Worm (Caenorhabditis elegans) whole organism, young adult: ENCODE results near the gene F26D2.15.

Experiments used
- B0336.3 ChIP-seq: fragments of 200-800 bp; sonication (Bioruptor generic); IDR thresholded peaks from 2 replicates; pipeline ENCODE4 v1.3.6; 2022; ENCODE audit warnings: missing genetic modification characterization, missing compliant biosample characterization
- D2030.7 ChIP-seq: fragments of 200-800 bp; sonication (Bioruptor generic); IDR thresholded peaks from 2 replicates; pipeline ENCODE4 v1.3.6; 2022; ENCODE audit warnings: missing genetic modification reagents, missing genetic modification characterization, missing compliant biosample characterization
- F10E7.11 ChIP-seq: sonication (generic microtip); optimal IDR thresholded peaks from 2 replicates; lab custom pipeline; 2017; ENCODE audit warnings: mild to moderate bottlenecking, missing genetic modification characterization, moderate library complexity, missing compliant biosample characterization
- F33H1.4 ChIP-seq: fragments of 200-800 bp; sonication (Bioruptor generic); IDR thresholded peaks from 2 replicates; pipeline ENCODE4 v1.3.6; 2022; ENCODE audit warnings: missing genetic modification reagents, missing genetic modification characterization, missing compliant biosample characterization
- F39B2.1 ChIP-seq: fragments of 200-800 bp; sonication (Bioruptor generic); IDR thresholded peaks from 2 replicates; pipeline ENCODE4 v1.3.6; 2022; ENCODE audit warnings: missing genetic modification reagents, missing genetic modification characterization, missing compliant biosample characterization
- F57A8.1 ChIP-seq: fragments of 200-800 bp; sonication (Bioruptor generic); optimal IDR thresholded peaks from 2 replicates; lab custom pipeline; 2018; ENCODE audit warnings: mild to moderate bottlenecking, missing genetic modification characterization, moderate library complexity, missing compliant biosample characterization
- K11D2.4 ChIP-seq: fragments of 200-800 bp; sonication (Bioruptor generic); IDR thresholded peaks from 2 replicates; pipeline ENCODE4 v1.3.6; 2022; ENCODE audit warnings: missing genetic modification reagents, missing genetic modification characterization, missing compliant biosample characterization
- T26A5.8 ChIP-seq: sonication (generic microtip); optimal IDR thresholded peaks from 2 replicates; lab custom pipeline; 2016; ENCODE audit warnings: missing genetic modification characterization, missing compliant biosample characterization
- Y53G8AR.9 ChIP-seq: fragments of 200-800 bp; sonication (Bioruptor generic); conservative IDR thresholded peaks from 2 replicates; pipeline ENCODE4 v1.3.6; 2022; ENCODE audit warnings: missing genetic modification reagents, missing genetic modification characterization, missing compliant biosample characterization
- Y79H2A.3 ChIP-seq: fragments of 200-800 bp; sonication (Bioruptor generic); conservative IDR thresholded peaks from 2 replicates; pipeline ENCODE4 v1.3.6; 2022; ENCODE audit warnings: missing genetic modification reagents, missing genetic modification characterization, missing compliant biosample characterization
- Y95B8A.8 ChIP-seq: fragments of 200-800 bp; sonication (Bioruptor generic); IDR thresholded peaks from 2 replicates; pipeline ENCODE4 v1.3.6; 2022; ENCODE audit warnings: missing genetic modification reagents, missing genetic modification characterization, missing compliant biosample characterization
- ama-1 ChIP-seq, 3 experiments: fragments of 150-350 bp in 1 of 3; sonication (generic microtip) in 2 of 3; optimal IDR thresholded peaks; 2 replicates each; lab custom pipeline; 2014 to 2018; ENCODE audit warnings: missing biosample characterization in 2 of 3, missing genetic modification characterization in 2 of 3, missing genetic modification reagents in 2 of 3
- atf-7 ChIP-seq: sonication (generic microtip); optimal IDR thresholded peaks from 2 replicates; lab custom pipeline; 2017; ENCODE audit warnings: mild to moderate bottlenecking, missing genetic modification characterization, missing compliant biosample characterization
- attf-5 ChIP-seq: fragments of 200-800 bp; sonication (Bioruptor generic); optimal IDR thresholded peaks from 2 replicates; lab custom pipeline; 2018; ENCODE audit warnings: mild to moderate bottlenecking, missing genetic modification characterization, missing compliant biosample characterization
- attf-6 ChIP-seq: fragments of 200-800 bp; sonication (Bioruptor generic); IDR thresholded peaks from 2 replicates; pipeline ENCODE4 v1.3.6; 2022; ENCODE audit warnings: missing genetic modification reagents, missing genetic modification characterization, missing compliant biosample characterization
- bed-2 ChIP-seq: fragments of 200-800 bp; sonication (Bioruptor generic); IDR thresholded peaks from 2 replicates; pipeline ENCODE4 v1.3.6; 2022; ENCODE audit warnings: missing genetic modification reagents, missing genetic modification characterization, missing compliant biosample characterization
- ccch-3 ChIP-seq: fragments of 200-800 bp; sonication (Bioruptor generic); optimal IDR thresholded peaks from 2 replicates; lab custom pipeline; 2018; ENCODE audit warnings: mild to moderate bottlenecking, missing genetic modification characterization, missing compliant biosample characterization
- cebp-2 ChIP-seq: fragments of 200-800 bp; sonication (Bioruptor generic); IDR thresholded peaks from 2 replicates; pipeline ENCODE4 v1.3.6; 2022; ENCODE audit warnings: missing genetic modification characterization, missing compliant biosample characterization
- ceh-40 ChIP-seq: fragments of 200-800 bp; sonication (Bioruptor generic); IDR thresholded peaks from 2 replicates; pipeline ENCODE4 v1.3.6; 2022; ENCODE audit warnings: missing genetic modification characterization, missing compliant biosample characterization
- ceh-79 ChIP-seq: sonication (generic microtip); optimal IDR thresholded peaks from 2 replicates; lab custom pipeline; 2017; ENCODE audit warnings: mild to moderate bottlenecking, missing genetic modification characterization, missing compliant biosample characterization
- dox-1 ChIP-seq: fragments of 200-800 bp; sonication (Bioruptor generic); IDR thresholded peaks from 2 replicates; pipeline ENCODE4 v1.3.6; 2022; ENCODE audit warnings: missing genetic modification reagents, missing genetic modification characterization, missing compliant biosample characterization
- dpl-1 ChIP-seq: fragments of 150-350 bp; optimal IDR thresholded peaks from 2 replicates; lab custom pipeline; 2014; ENCODE audit warnings: missing biosample characterization, missing genetic modification reagents, missing genetic modification characterization
- egl-18 ChIP-seq: fragments of 200-800 bp; sonication (Bioruptor generic); IDR thresholded peaks from 2 replicates; pipeline ENCODE4 v1.3.6; 2022; ENCODE audit warnings: missing genetic modification reagents, missing genetic modification characterization, missing compliant biosample characterization
- fkh-3 ChIP-seq: sonication (generic microtip); optimal IDR thresholded peaks from 2 replicates; lab custom pipeline; 2016; ENCODE audit warnings: mild to moderate bottlenecking, missing genetic modification characterization, missing compliant biosample characterization
- hlh-12 ChIP-seq: sonication (generic microtip); optimal IDR thresholded peaks from 2 replicates; lab custom pipeline; 2016; ENCODE audit warnings: missing genetic modification characterization, missing compliant biosample characterization
- hmg-20 ChIP-seq: fragments of 200-800 bp; sonication (Bioruptor generic); IDR thresholded peaks from 2 replicates; pipeline ENCODE4 v1.3.6; 2022; ENCODE audit warnings: missing genetic modification reagents, missing genetic modification characterization, missing compliant biosample characterization
- hrde-1 ChIP-seq: sonication (generic microtip); optimal IDR thresholded peaks from 2 replicates; lab custom pipeline; 2016; ENCODE audit warnings: missing genetic modification characterization, mild to moderate bottlenecking, missing compliant biosample characterization, moderate library complexity, missing genotype, missing genetic modification reagents, borderline replicate concordance
- let-607 ChIP-seq, 2 experiments: fragments of 200-800 bp in 1 of 2; sonication (Bioruptor generic) in 1 of 2; sonication (generic microtip) in 1 of 2; optimal IDR thresholded peaks; 2 replicates each; lab custom pipeline; 2016 to 2018; ENCODE audit warnings: mild to moderate bottlenecking in 2 of 2, missing compliant biosample characterization in 2 of 2, missing genetic modification characterization in 2 of 2, moderate library complexity in 2 of 2, missing genotype in 1 of 2
- lin-35 ChIP-seq, 3 experiments: fragments of 150-350 bp in 2 of 3; sonication (generic microtip) in 1 of 3; optimal IDR thresholded peaks; 2 replicates each; lab custom pipeline; 2014 to 2018; ENCODE audit warnings: missing biosample characterization in 3 of 3, missing genetic modification characterization in 3 of 3, missing genetic modification reagents in 3 of 3
- lin-54 ChIP-seq: fragments of 200-800 bp; sonication (Bioruptor generic); optimal IDR thresholded peaks from 2 replicates; lab custom pipeline; 2018; ENCODE audit warnings: mild to moderate bottlenecking, missing genetic modification characterization, missing compliant biosample characterization
- lsl-1 ChIP-seq: fragments of 200-800 bp; sonication (Bioruptor generic); optimal IDR thresholded peaks from 2 replicates; lab custom pipeline; 2018; ENCODE audit warnings: mild to moderate bottlenecking, missing genetic modification characterization, moderate library complexity, missing compliant biosample characterization
- lsy-27 ChIP-seq: sonication (generic microtip); optimal IDR thresholded peaks from 2 replicates; lab custom pipeline; 2017; ENCODE audit warnings: missing genetic modification characterization, mild to moderate bottlenecking, missing compliant biosample characterization, antibody characterized with exemption, missing genotype, borderline replicate concordance; ENCODE audit not compliant: insufficient read depth
- madf-3 ChIP-seq: fragments of 200-800 bp; sonication (Bioruptor generic); IDR thresholded peaks from 2 replicates; pipeline ENCODE4 v1.3.6; 2022; ENCODE audit warnings: missing genetic modification reagents, missing genetic modification characterization, missing compliant biosample characterization
- madf-6 ChIP-seq: fragments of 200-800 bp; sonication (Bioruptor generic); IDR thresholded peaks from 2 replicates; pipeline ENCODE4 v1.3.6; 2022; ENCODE audit warnings: missing genetic modification reagents, missing genetic modification characterization, missing compliant biosample characterization
- mxl-1 ChIP-seq: sonication (generic microtip); optimal IDR thresholded peaks from 2 replicates; lab custom pipeline; 2016; ENCODE audit warnings: missing genetic modification characterization, missing compliant biosample characterization
- nfya-1 ChIP-seq: sonication (generic microtip); optimal IDR thresholded peaks from 2 replicates; lab custom pipeline; 2017; ENCODE audit warnings: antibody characterized with exemption, missing compliant biosample characterization, missing genetic modification characterization, borderline replicate concordance; ENCODE audit not compliant: insufficient read depth
- nhr-179 ChIP-seq: sonication (generic microtip); optimal IDR thresholded peaks from 2 replicates; lab custom pipeline; 2016; ENCODE audit warnings: mild to moderate bottlenecking, missing genetic modification characterization, missing compliant biosample characterization
- nhr-27 ChIP-seq: fragments of 200-800 bp; sonication (Bioruptor generic); optimal IDR thresholded peaks from 2 replicates; lab custom pipeline; 2018; ENCODE audit warnings: mild to moderate bottlenecking, missing genetic modification characterization, moderate library complexity, missing compliant biosample characterization
- nhr-80 ChIP-seq: sonication (generic microtip); optimal IDR thresholded peaks from 2 replicates; lab custom pipeline; 2016; ENCODE audit warnings: missing genetic modification characterization, missing compliant biosample characterization
- repo-1 ChIP-seq: sonication (generic microtip); optimal IDR thresholded peaks from 2 replicates; lab custom pipeline; 2017; ENCODE audit warnings: mild to moderate bottlenecking, missing genetic modification characterization, missing compliant biosample characterization
- snpc-1.3 ChIP-seq: sonication (generic microtip); optimal IDR thresholded peaks from 2 replicates; lab custom pipeline; 2017; ENCODE audit warnings: missing genetic modification characterization, mild to moderate bottlenecking, missing compliant biosample characterization, antibody characterized with exemption, moderate library complexity, missing genotype, missing genetic modification reagents; ENCODE audit not compliant: insufficient read depth
- snpc-3.4 ChIP-seq: sonication (generic microtip); optimal IDR thresholded peaks from 2 replicates; lab custom pipeline; 2017; ENCODE audit warnings: missing genetic modification characterization, mild to moderate bottlenecking, missing compliant biosample characterization, antibody characterized with exemption, moderate library complexity, missing genotype, missing genetic modification reagents
- tbx-9 ChIP-seq: sonication (generic microtip); optimal IDR thresholded peaks from 2 replicates; lab custom pipeline; 2016; ENCODE audit warnings: borderline replicate concordance, missing genetic modification characterization, inconsistent platforms, missing compliant biosample characterization
- unc-62 ChIP-seq: fragments of 150-350 bp; optimal IDR thresholded peaks from 2 replicates; lab custom pipeline; 2014; ENCODE audit warnings: missing biosample characterization, missing genetic modification reagents, missing genetic modification characterization
- xnd-1 ChIP-seq: sonication (generic microtip); optimal IDR thresholded peaks from 2 replicates; lab custom pipeline; 2016; ENCODE audit warnings: missing genotype, missing genetic modification reagents, missing genetic modification characterization, missing compliant biosample characterization
- ztf-18 ChIP-seq: sonication (generic microtip); optimal IDR thresholded peaks from 2 replicates; lab custom pipeline; 2016; ENCODE audit warnings: missing genotype, mild to moderate bottlenecking, missing genetic modification characterization, missing compliant biosample characterization
- ztf-22 ChIP-seq: fragments of 200-800 bp; sonication (Bioruptor generic); optimal IDR thresholded peaks from 2 replicates; lab custom pipeline; 2018; ENCODE audit warnings: mild to moderate bottlenecking, missing genetic modification characterization, moderate library complexity, missing compliant biosample characterization
- ztf-28 ChIP-seq: fragments of 200-800 bp; sonication (Bioruptor generic); IDR thresholded peaks from 2 replicates; pipeline ENCODE4 v1.3.6; 2022; ENCODE audit warnings: missing genetic modification reagents, missing genetic modification characterization, missing compliant biosample characterization

The F26D2.15 gene

ce11 chrV:16401519-16401918, 36.1 kb upstream of the F26D2.15 start, which contains the start of gene F13A7.14 (continued):
- TF ChIP-seq hmg-20 (GFP tag; lab: Robert Waterston, UW) (peak; percentile 62; the same call in 1 of the 2 replicates), madf-3 (GFP tag; lab: Robert Waterston, UW) (no peak), bed-2 (GFP tag; lab: Robert Waterston, UW) (peak; percentile 89), xnd-1 (tag; lab: Kevin White, UChicago) (peak; percentile 6), ztf-22 (no peak), nhr-179 (tag; lab: Kevin White, UChicago) (no peak), attf-5 (GFP tag; lab: Kevin White, UChicago) (no peak), repo-1 (tag; lab: Kevin White, UChicago) (no peak), ztf-28 (GFP tag; lab: Robert Waterston, UW) (no peak), F39B2.1 (GFP tag; lab: Robert Waterston, UW) (no peak), D2030.7 (GFP tag; lab: Robert Waterston, UW) (peak; percentile 54), T26A5.8 (no peak), nfya-1 (tag; lab: Kevin White, UChicago) (no peak), lsl-1 (GFP tag; lab: Kevin White, UChicago) (peak; percentile 36), F33H1.4 (GFP tag; lab: Robert Waterston, UW) (peak; percentile 51), lin-35 (GFP tag; optimal IDR thresholded peaks at IDR 0.05; lab: Kevin White, UChicago) (peak; percentile 16 to 90 (median 30)), nhr-80 (no peak), ztf-18 (no peak), F57A8.1 (GFP tag; lab: Kevin White, UChicago) (no peak), K11D2.4 (GFP tag; lab: Robert Waterston, UW) (0 out of 2 replicates have a peak, but pooled peaks have one; percentile 37), ama-1 (optimal IDR thresholded peaks at IDR 0.05; lab: Kevin White, UChicago) (no peak), ama-1 (GFP tag; optimal IDR thresholded peaks at IDR 0.05; lab: Kevin White, UChicago) (no peak), dpl-1 (peak; percentile 84), snpc-3.4 (tag; lab: Kevin White, UChicago) (peak; percentile 31), lin-54 (GFP tag; lab: Kevin White, UChicago) (peak; percentile 89), ceh-79 (tag; lab: Kevin White, UChicago) (no peak), let-607 (tag; optimal IDR thresholded peaks at IDR 0.05; lab: Kevin White, UChicago) (peak in 1 of 2 experiments; percentile 46), atf-7 (tag; lab: Kevin White, UChicago) (no peak), madf-6 (GFP tag; lab: Robert Waterston, UW) (peak; percentile 82), Y53G8AR.9 (GFP tag; lab: Robert Waterston, UW) (no peak; the same call in 1 of the 2 replicates), attf-6 (peak; percentile 76), ceh-40 (GFP tag; lab: Robert Waterston, UW) (no peak), B0336.3 (GFP tag; lab: Robert Waterston, UW) (0 out of 2 replicates have a peak, but pooled peaks have one; percentile 29), tbx-9 (tag; lab: Kevin White, UChicago) (no peak), hrde-1 (tag; lab: Kevin White, UChicago) (no peak), Y79H2A.3 (GFP tag; lab: Robert Waterston, UW) (no peak), ccch-3 (GFP tag; lab: Kevin White, UChicago) (no peak), fkh-3 (tag; lab: Kevin White, UChicago) (no peak), cebp-2 (GFP tag; lab: Robert Waterston, UW) (no peak), mxl-1 (tag; lab: Kevin White, UChicago) (no peak), unc-62 (GFP tag; lab: Kevin White, UChicago) (no peak), F10E7.11 (tag; lab: Kevin White, UChicago) (no peak), snpc-1.3 (tag; lab: Kevin White, UChicago) (peak; percentile 39), dox-1 (peak; percentile 75), hlh-12 (tag; lab: Kevin White, UChicago) (no peak), lsy-27 (tag; lab: Kevin White, UChicago) (no peak), nhr-27 (tag; lab: Kevin White, UChicago) (no peak), Y95B8A.8 (no peak), egl-18 (GFP tag; lab: Robert Waterston, UW) (no peak)
